Fruit fly (Drosophila melanogaster) S2 (cell line): ENCODE data around the gene CG11597.

Experiments used
- CG8478 ChIP-seq: fragments of >200 bp; optimal IDR thresholded peaks from 2 replicates; lab custom pipeline; 2018
- CTCF ChIP-seq, 2 experiments: fragments of >200 bp; optimal IDR thresholded peaks; 2 replicates each; lab custom pipeline; 2018

DNA sequence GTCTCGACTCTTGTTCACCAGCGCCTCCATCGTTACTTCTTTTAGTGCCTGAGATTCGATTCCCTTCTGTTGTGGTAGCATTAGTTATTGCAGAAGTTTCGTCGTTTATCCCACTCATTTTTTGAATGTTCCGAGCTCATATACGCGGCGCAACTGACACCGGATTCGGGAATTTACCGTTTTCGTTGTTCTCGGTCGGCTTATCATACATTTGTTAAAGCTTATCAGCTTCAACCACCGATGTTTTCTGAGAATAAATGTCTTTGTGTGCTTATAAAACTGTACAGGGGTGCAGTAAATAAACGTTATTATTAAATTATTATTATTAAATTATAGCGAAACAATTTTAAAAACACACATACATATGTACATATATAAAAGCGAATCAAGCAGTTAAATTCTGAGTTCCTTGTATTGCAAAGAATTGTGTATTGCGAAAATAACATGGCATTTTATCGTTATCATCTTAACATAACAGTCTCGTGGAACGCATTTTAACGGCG lies 14.6 kb upstream of the CG11597 start, which contains the start of gene CG43064:
- TF ChIP-seq CTCF (optimal IDR thresholded peaks at IDR 0.05; lab: Kevin White, UChicago), result no peak
- no peak for TF ChIP-seq CG8478 (lab: Kevin White, UChicago)
